Fruit fly (Drosophila melanogaster) S2 (cell line): ENCODE results near the gene Mob2.

Source experiments
- CG8478 ChIP-seq: fragments of >200 bp; optimal IDR thresholded peaks from 2 replicates; lab custom pipeline; 2018
- CTCF ChIP-seq, 2 experiments: fragments of >200 bp; optimal IDR thresholded peaks; 2 replicates each; lab custom pipeline; 2018

dm6 chr3L:11474658-11475057 is 87.4 kb downstream of the Mob2 start, which contains the start of gene Vha16-2:
- TF ChIP-seq CG8478 (lab: Kevin White, UChicago): no peak
- TF ChIP-seq CTCF (optimal IDR thresholded peaks at IDR 0.05; lab: Kevin White, UChicago): no peak
